Fruit fly (Drosophila melanogaster): ENCODE results near the gene CG31689.
A peak's percentile ranks its signal among the peaks of the same experiment; 100 is the strongest.

The CG31689 gene

dm6 chr2L:2767627-2768026 lies 42.2 kb downstream of the CG31689 start, which contains the start of the genes Taf10b and Taf10 (continued):
- TF ChIP-seq phol (tag; optimal IDR thresholded peaks at IDR 0.05) (peak; percentile 1), CG2116 (GFP tag; optimal IDR thresholded peaks at IDR 0.05) (peak; percentile 84), tna (GFP tag; IDR thresholded peaks at IDR 0.05; ENCODE audit: partially characterized antibody) (peak; percentile 79), Pdp1 (GFP tag; optimal IDR thresholded peaks at IDR 0.05) (peak in 1 of 2 experiments; percentile 30), stc (GFP tag; IDR thresholded peaks at IDR 0.05) (no peak), MESR4 (GFP tag; optimal IDR thresholded peaks at IDR 0.05) (peak; percentile 89), CG9797 (GFP tag; optimal IDR thresholded peaks at IDR 0.05) (peak; percentile 30), NFAT (GFP tag; IDR thresholded peaks at IDR 0.05) (no peak), ERR (GFP tag; optimal IDR thresholded peaks at IDR 0.05) (peak; percentile 6), mld (GFP tag; IDR thresholded peaks at IDR 0.05; ENCODE audit: partially characterized antibody) (peak; percentile 76), gsb (GFP tag; IDR thresholded peaks at IDR 0.05) (no peak), CG2120 (GFP tag; optimal IDR thresholded peaks at IDR 0.05) (peak; percentile 10), CG1603 (tag; optimal IDR thresholded peaks at IDR 0.05) (peak; percentile 62), exex (tag; optimal IDR thresholded peaks at IDR 0.05) (peak; percentile 48), CG1647 (GFP tag; optimal IDR thresholded peaks at IDR 0.05) (no peak), CG1832 (GFP tag; optimal IDR thresholded peaks at IDR 0.05) (no peak), en (GFP tag; optimal IDR thresholded peaks at IDR 0.05) (no peak), kah (GFP tag; optimal IDR thresholded peaks at IDR 0.05) (peak; percentile 3), CG30020 (tag; optimal IDR thresholded peaks at IDR 0.05) (peak; percentile 40), CG8388 (GFP tag; optimal IDR thresholded peaks at IDR 0.05) (peak; percentile 56), CG15514 (GFP tag; optimal IDR thresholded peaks at IDR 0.05) (peak; percentile 49), sna (GFP tag; IDR thresholded peaks at IDR 0.05; ENCODE audit: partially characterized antibody) (peak; percentile 83), pzg (GFP tag; optimal IDR thresholded peaks at IDR 0.05) (peak; percentile 76), ato (GFP tag; IDR thresholded peaks at IDR 0.05; ENCODE audit: partially characterized antibody) (peak; percentile 80), CG6791 (GFP tag; IDR thresholded peaks at IDR 0.05; ENCODE audit: partially characterized antibody) (peak; percentile 87), CG16813 (GFP tag; IDR thresholded peaks at IDR 0.05; ENCODE audit: partially characterized antibody) (peak; percentile 73), knrl (GFP tag; IDR thresholded peaks at IDR 0.05; ENCODE audit: partially characterized antibody) (peak; percentile 61; the same call in 2 of the 3 replicates), CG34422 (GFP tag; IDR thresholded peaks at IDR 0.05) (peak; percentile 56; the same call in 2 of the 3 replicates), CG13624 (GFP tag; optimal IDR thresholded peaks at IDR 0.05) (peak; percentile 21), amos (GFP tag; IDR thresholded peaks at IDR 0.05; ENCODE audit: partially characterized antibody) (peak; percentile 81), Nf-YC (tag; optimal IDR thresholded peaks at IDR 0.05) (peak; percentile 36), Doc3 (GFP tag; IDR thresholded peaks at IDR 0.05; ENCODE audit: partially characterized antibody) (peak; percentile 65; the same call in 2 of the 3 replicates), Six4 (GFP tag; optimal IDR thresholded peaks at IDR 0.05) (no peak), Bgb (GFP tag; IDR thresholded peaks at IDR 0.05; ENCODE audit: partially characterized antibody) (peak; percentile 82), CG15073 (GFP tag; optimal IDR thresholded peaks at IDR 0.05) (no peak), nerfin-2 (GFP tag; IDR thresholded peaks at IDR 0.05; ENCODE audit: partially characterized antibody) (peak; percentile 93), CG4617 (GFP tag; optimal IDR thresholded peaks at IDR 0.05; ENCODE audit: borderline replicate concordance) (peak; percentile 71), bab2 (GFP tag; optimal IDR thresholded peaks at IDR 0.05) (no peak), CG17912 (GFP tag; optimal IDR thresholded peaks at IDR 0.05) (no peak), Ets97D (GFP tag; optimal IDR thresholded peaks at IDR 0.05) (peak; percentile 18), CG10267 (tag; optimal IDR thresholded peaks at IDR 0.05) (peak; percentile 46)

All from whole organism, embryonic.